Fruit fly (Drosophila melanogaster): ENCODE results near the gene Cpr65Av.

The Cpr65Av gene

dm6 chr3L:6139924-6140574 is at the start of gene Cpr65Av:
Cpr65Av (minus strand) TSS chr3L:6139974.
- TF ChIP-seq cic (GFP tag; optimal IDR thresholded peaks at IDR 0.05), result no peak
- TF ChIP-seq CG14711 (tag; optimal IDR thresholded peaks at IDR 0.05), result no peak
- no peak for TF ChIP-seq tj (GFP tag; optimal IDR thresholded peaks at IDR 0.05)
- no peak for TF ChIP-seq CG7101 (tag; optimal IDR thresholded peaks at IDR 0.05)
- no peak for TF ChIP-seq Hr96 (GFP tag; optimal IDR thresholded peaks at IDR 0.05)
- no peak for TF ChIP-seq Clk (GFP tag; optimal IDR thresholded peaks at IDR 0.05)
- TF ChIP-seq cnc (optimal IDR thresholded peaks at IDR 0.05), result no peak
- no peak for TF ChIP-seq toe (GFP tag; optimal IDR thresholded peaks at IDR 0.05)
- no peak for TF ChIP-seq CG5204 (GFP tag; optimal IDR thresholded peaks at IDR 0.05)
- TF ChIP-seq CG33017 (tag; optimal IDR thresholded peaks at IDR 0.05), result no peak
- TF ChIP-seq CG11617 (GFP tag; optimal IDR thresholded peaks at IDR 0.05), result no peak
- TF ChIP-seq Mnt (GFP tag; optimal IDR thresholded peaks at IDR 0.05), result no peak
- no peak for TF ChIP-seq CG12768 (GFP tag; optimal IDR thresholded peaks at IDR 0.05)
- TF ChIP-seq bab1 (GFP tag; optimal IDR thresholded peaks at IDR 0.05), result no peak

dm6 chr3L:6188995-6189927 is 49.5 kb upstream of the Cpr65Av start, which contains the start of the genes D19A and CG7386:
D19A (minus strand) TSS chr3L:6189123.
CG7386 (plus strand) TSS chr3L:6189745.
- TF ChIP-seq CG1620 (GFP tag; optimal IDR thresholded peaks at IDR 0.05) (peak; percentile 60), kay (GFP tag; ENCODE audit: borderline replicate concordance) (no peak), CG7045 (GFP tag; optimal IDR thresholded peaks at IDR 0.05) (peak; percentile 27), Hr96 (GFP tag; optimal IDR thresholded peaks at IDR 0.05) (peak; percentile 31), ovo (GFP tag; optimal IDR thresholded peaks at IDR 0.05) (no peak), CG12768 (GFP tag; optimal IDR thresholded peaks at IDR 0.05) (peak; percentile 1), Mnt (GFP tag; optimal IDR thresholded peaks at IDR 0.05) (peak; percentile 49), CG14711 (tag; optimal IDR thresholded peaks at IDR 0.05) (peak; percentile 27), CG5204 (GFP tag; optimal IDR thresholded peaks at IDR 0.05) (peak; percentile 33), Clk (GFP tag; optimal IDR thresholded peaks at IDR 0.05) (no peak), CG11617 (GFP tag; optimal IDR thresholded peaks at IDR 0.05) (peak; percentile 61), cnc (optimal IDR thresholded peaks at IDR 0.05) (no peak), CG33017 (tag; optimal IDR thresholded peaks at IDR 0.05) (peak; percentile 70), CG7101 (tag; optimal IDR thresholded peaks at IDR 0.05) (peak; percentile 72), cic (GFP tag; optimal IDR thresholded peaks at IDR 0.05) (no peak), toe (GFP tag; optimal IDR thresholded peaks at IDR 0.05) (peak; percentile 53), tj (GFP tag; optimal IDR thresholded peaks at IDR 0.05) (peak; percentile 24), Crg-1 (GFP tag; optimal IDR thresholded peaks at IDR 0.05) (no peak), pad (GFP tag; optimal IDR thresholded peaks at IDR 0.05) (no peak), bab1 (GFP tag; optimal IDR thresholded peaks at IDR 0.05) (peak; percentile 79)

dm6 chr3L:6184884-6185438 is 45.2 kb upstream of the Cpr65Av start, which contains the start of the genes D19B and CG43293:
D19B (minus strand) TSS chr3L:6184920.
CG43293 (plus strand) TSS chr3L:6185189.
- TF ChIP-seq toe (GFP tag; optimal IDR thresholded peaks at IDR 0.05) (peak; percentile 60), cnc (optimal IDR thresholded peaks at IDR 0.05) (no peak), Mnt (GFP tag; optimal IDR thresholded peaks at IDR 0.05) (peak; percentile 100), cic (GFP tag; optimal IDR thresholded peaks at IDR 0.05) (peak; percentile 98), bab1 (GFP tag; optimal IDR thresholded peaks at IDR 0.05) (peak; percentile 84), pad (GFP tag; optimal IDR thresholded peaks at IDR 0.05) (peak; percentile 54), CG33017 (tag; optimal IDR thresholded peaks at IDR 0.05) (peak; percentile 75), Hr96 (GFP tag; optimal IDR thresholded peaks at IDR 0.05) (peak; percentile 65), kay (GFP tag; ENCODE audit: borderline replicate concordance) (no peak), CG11617 (GFP tag; optimal IDR thresholded peaks at IDR 0.05) (peak; percentile 82), ovo (GFP tag; optimal IDR thresholded peaks at IDR 0.05) (peak; percentile 3), CG14711 (tag; optimal IDR thresholded peaks at IDR 0.05) (peak; percentile 74), Crg-1 (GFP tag; optimal IDR thresholded peaks at IDR 0.05) (peak; percentile 54), CG7101 (tag; optimal IDR thresholded peaks at IDR 0.05) (peak; percentile 74), tj (GFP tag; optimal IDR thresholded peaks at IDR 0.05) (peak; percentile 78), CG7045 (GFP tag; optimal IDR thresholded peaks at IDR 0.05) (peak; percentile 78), CG1620 (GFP tag; optimal IDR thresholded peaks at IDR 0.05) (peak; percentile 76), CG5204 (GFP tag; optimal IDR thresholded peaks at IDR 0.05) (peak; percentile 64), Clk (GFP tag; optimal IDR thresholded peaks at IDR 0.05) (peak; percentile 66), CG12768 (GFP tag; optimal IDR thresholded peaks at IDR 0.05) (peak; percentile 76)

dm6 chr3L:6181776-6182175 is 42.0 kb upstream of the Cpr65Av start, which contains the start of gene CG10274:
CG10274 (minus strand) TSS chr3L:6181829.
- peak; percentile 41 for TF ChIP-seq Mnt (GFP tag; optimal IDR thresholded peaks at IDR 0.05)
- peak; percentile 52 for TF ChIP-seq ovo (GFP tag; optimal IDR thresholded peaks at IDR 0.05)
- TF ChIP-seq CG14711 (tag; optimal IDR thresholded peaks at IDR 0.05), result peak; percentile 76
- peak; percentile 75 for TF ChIP-seq CG11617 (GFP tag; optimal IDR thresholded peaks at IDR 0.05)
- peak; percentile 42 for TF ChIP-seq tj (GFP tag; optimal IDR thresholded peaks at IDR 0.05)
- peak; percentile 45 for TF ChIP-seq CG33017 (tag; optimal IDR thresholded peaks at IDR 0.05)
- TF ChIP-seq CG12768 (GFP tag; optimal IDR thresholded peaks at IDR 0.05), result peak; percentile 73
- TF ChIP-seq bab1 (GFP tag; optimal IDR thresholded peaks at IDR 0.05), result peak; percentile 61
- TF ChIP-seq Hr96 (GFP tag; optimal IDR thresholded peaks at IDR 0.05), result peak; percentile 68
- peak; percentile 77 for TF ChIP-seq CG7101 (tag; optimal IDR thresholded peaks at IDR 0.05)
- no peak for TF ChIP-seq cnc (optimal IDR thresholded peaks at IDR 0.05)
- TF ChIP-seq CG7045 (GFP tag; optimal IDR thresholded peaks at IDR 0.05), result peak; percentile 67
- TF ChIP-seq CG1620 (GFP tag; optimal IDR thresholded peaks at IDR 0.05), result peak; percentile 82
- TF ChIP-seq pad (GFP tag; optimal IDR thresholded peaks at IDR 0.05), result peak; percentile 70
- TF ChIP-seq toe (GFP tag; optimal IDR thresholded peaks at IDR 0.05), result peak; percentile 79
- no peak for TF ChIP-seq kay (GFP tag; ENCODE audit: borderline replicate concordance)
- TF ChIP-seq cic (GFP tag; optimal IDR thresholded peaks at IDR 0.05), result peak; percentile 23
- peak; percentile 74 for TF ChIP-seq Crg-1 (GFP tag; optimal IDR thresholded peaks at IDR 0.05)
- peak; percentile 52 for TF ChIP-seq Clk (GFP tag; optimal IDR thresholded peaks at IDR 0.05)
- no peak for TF ChIP-seq CG5204 (GFP tag; optimal IDR thresholded peaks at IDR 0.05)
